Worm (Caenorhabditis elegans) whole organism, L1 larva: Measurements from ENCODE around the gene C01G10.1.

Experiments used
- ama-1 ChIP-seq: fragments of 150-350 bp; optimal IDR thresholded peaks from 2 replicates; lab custom pipeline; 2014
- blmp-1 ChIP-seq: fragments of 150-350 bp; optimal IDR thresholded peaks from 2 replicates; lab custom pipeline; 2014; ENCODE audit warnings: missing biosample characterization, missing genetic modification characterization
- ceh-88 ChIP-seq: fragments of 200-800 bp; sonication (Bioruptor generic); IDR thresholded peaks from 2 replicates; pipeline ENCODE4 v1.3.6; 2022; ENCODE audit warnings: missing genetic modification characterization, missing compliant biosample characterization
- elt-3 ChIP-seq, 6 experiments: fragments of 150-350 bp in 1 of 6; sonication (generic microtip); optimal IDR thresholded peaks; 2 replicates each; lab custom pipeline; 2017 to 2018; ENCODE audit warnings: missing biosample characterization in 6 of 6, missing genetic modification characterization in 6 of 6, inconsistent platforms in 1 of 6
- lin-39 ChIP-seq: fragments of 150-350 bp; optimal IDR thresholded peaks from 2 replicates; lab custom pipeline; 2014; ENCODE audit warnings: missing biosample characterization, missing genetic modification reagents, missing genetic modification characterization
- lsy-2 ChIP-seq, 2 experiments: fragments of 150-350 bp; optimal IDR thresholded peaks; 2 replicates each; lab custom pipeline; 2014; ENCODE audit warnings: missing biosample characterization in 2 of 2, missing genetic modification characterization in 2 of 2
- mdl-1 ChIP-seq, 2 experiments: fragments of 150-350 bp; optimal IDR thresholded peaks; 2 replicates each; lab custom pipeline; 2014 to 2017; ENCODE audit warnings: missing biosample characterization in 2 of 2, missing genetic modification characterization in 2 of 2, inconsistent platforms in 1 of 2
- nhr-11 ChIP-seq: fragments of 150-350 bp; optimal IDR thresholded peaks from 2 replicates; lab custom pipeline; 2014; ENCODE audit warnings: missing biosample characterization, missing genetic modification characterization
- nhr-237 ChIP-seq: fragments of 150-350 bp; optimal IDR thresholded peaks from 2 replicates; lab custom pipeline; 2014; ENCODE audit warnings: missing biosample characterization, missing genetic modification characterization
- rnt-1 ChIP-seq: sonication (generic microtip); optimal IDR thresholded peaks from 2 replicates; lab custom pipeline; 2016; ENCODE audit warnings: mild to moderate bottlenecking, missing genetic modification characterization, moderate library complexity, missing compliant biosample characterization
- sox-4 ChIP-seq: sonication (generic microtip); optimal IDR thresholded peaks from 2 replicates; lab custom pipeline; 2016; ENCODE audit warnings: missing genetic modification characterization, missing compliant biosample characterization
- unc-86 ChIP-seq: sonication (generic microtip); optimal IDR thresholded peaks from 2 replicates; lab custom pipeline; 2016; ENCODE audit warnings: missing genetic modification characterization, missing compliant biosample characterization
- unc-98 ChIP-seq: fragments of 200-800 bp; sonication (Bioruptor generic); IDR thresholded peaks from 2 replicates; pipeline ENCODE4 v1.3.6; 2022; ENCODE audit warnings: missing genetic modification characterization, missing compliant biosample characterization

DNA sequence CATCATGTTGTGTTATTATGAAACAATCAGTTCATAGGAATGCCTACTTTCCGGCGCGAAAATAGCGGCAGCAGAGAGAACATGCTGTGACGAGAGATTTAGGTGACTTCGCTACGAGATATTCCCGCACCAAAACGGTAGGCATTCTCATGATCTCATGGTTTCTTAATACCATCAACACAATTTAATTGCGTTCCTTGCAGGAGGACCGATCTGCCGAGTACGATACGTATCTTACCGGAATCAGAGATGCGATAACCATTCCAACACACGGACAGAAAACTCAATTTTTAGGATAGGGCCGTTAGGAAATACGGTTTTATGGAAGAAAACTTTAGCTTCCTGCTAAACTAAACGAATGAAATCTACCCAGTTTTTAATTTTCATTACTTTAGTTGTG lies 49.3 kb downstream of the C01G10.1 start, which contains the start of gene T09F5.1:
- TF ChIP-seq mdl-1 (tag; optimal IDR thresholded peaks at IDR 0.05; lab: Kevin White, UChicago) (no peak), nhr-11 (tag; lab: Kevin White, UChicago) (no peak), ama-1 (lab: Kevin White, UChicago) (no peak), unc-86 (no peak), sox-4 (tag; lab: Kevin White, UChicago) (no peak), rnt-1 (tag; lab: Kevin White, UChicago) (no peak), blmp-1 (no peak), nhr-237 (tag; lab: Kevin White, UChicago) (no peak), lin-39 (tag; lab: Kevin White, UChicago) (no peak), lsy-2 (tag; optimal IDR thresholded peaks at IDR 0.05; lab: Kevin White, UChicago) (no peak), unc-98 (GFP tag; lab: Robert Waterston, UW) (no peak), elt-3 (tag; optimal IDR thresholded peaks at IDR 0.05; lab: Kevin White, UChicago) (no peak), ceh-88 (GFP tag; lab: Robert Waterston, UW) (no peak)
